Worm (Caenorhabditis elegans) whole organism, dauer: ENCODE measurements around the gene C56G2.5.

Experiments used
- unc-62 ChIP-seq: sonication (generic microtip); optimal IDR thresholded peaks from 2 replicates; lab custom pipeline; 2017; ENCODE audit warnings: missing biosample characterization, missing genetic modification reagents, missing genetic modification characterization

C56G2.5 gene

DNA sequence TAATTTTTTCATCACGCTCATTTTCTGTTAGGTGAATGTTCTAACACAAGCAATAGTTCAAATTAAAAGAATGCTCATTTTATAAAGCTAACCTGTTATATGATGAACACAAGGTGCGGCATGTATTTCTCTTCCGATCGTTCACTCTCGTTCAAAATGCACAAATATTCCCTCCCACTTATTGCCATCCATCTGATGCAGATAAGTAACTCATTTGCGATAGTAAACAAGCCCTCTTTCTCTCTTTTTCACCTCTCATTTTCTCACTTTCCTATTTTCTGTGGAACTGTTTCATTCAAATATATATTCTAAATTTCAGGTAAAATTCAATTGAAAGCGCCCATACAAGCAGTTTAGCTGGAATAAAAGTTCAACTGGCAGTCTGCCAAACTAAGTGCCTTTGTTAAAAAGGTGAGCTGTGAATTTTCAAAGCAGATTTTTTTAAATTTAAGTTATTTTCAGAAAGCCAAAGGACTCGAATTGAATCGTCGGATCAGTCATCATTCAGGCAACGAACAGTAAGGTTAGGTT is 22.0 kb upstream of the C56G2.5 start, which contains the start of the genes trmt-10C.2 and C56G2.22:
trmt-10C.2 (plus strand) TSS at position 314 of the 531 bp plus-strand sequence.
C56G2.22 (plus strand) TSS at position 481 of the 531 bp plus-strand sequence.
- TF ChIP-seq unc-62 (GFP tag; lab: Kevin White, UChicago) = no peak

DNA sequence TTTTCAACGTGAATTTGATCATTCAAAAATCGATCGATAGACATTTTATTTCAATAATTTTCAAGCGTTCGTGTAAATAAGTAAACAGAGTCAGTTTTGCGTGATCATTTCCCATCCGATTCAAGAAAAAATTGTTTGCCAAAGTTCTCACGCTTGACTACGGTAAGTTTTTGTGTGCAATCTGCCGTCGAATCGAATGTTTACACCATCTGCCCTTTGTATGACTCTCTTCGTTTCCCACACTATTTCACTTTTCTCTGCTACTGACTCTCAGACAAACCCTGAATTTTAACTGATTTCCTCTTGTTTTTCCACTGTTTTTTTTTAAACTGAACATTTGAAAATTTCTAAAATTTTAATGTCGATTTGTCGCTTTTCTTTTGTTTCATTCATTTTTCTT is 20.7 kb upstream of the C56G2.5 start:
- no peak for TF ChIP-seq unc-62 (GFP tag; lab: Kevin White, UChicago)

DNA sequence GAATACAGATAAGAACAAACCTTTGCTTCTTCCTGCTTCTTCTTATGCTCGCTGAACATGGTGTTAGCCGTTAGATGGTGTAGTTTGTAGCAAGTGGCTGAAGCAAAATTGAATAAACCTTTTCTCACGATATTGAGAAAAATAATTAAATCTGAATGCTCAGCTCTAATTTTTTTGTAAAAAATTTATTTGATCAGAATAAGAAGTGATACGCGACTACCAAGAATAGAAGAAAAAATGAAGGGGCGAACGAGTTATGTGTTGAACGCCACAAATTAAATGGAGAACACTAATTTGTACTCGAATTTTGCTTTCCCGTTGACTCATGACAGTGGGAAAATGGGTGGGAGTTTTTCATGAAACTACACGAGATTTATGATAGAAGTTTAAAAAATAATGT is 19.2 kb upstream of the C56G2.5 start, which contains the start of gene C56G2.9:
C56G2.9 (minus strand) TSS at position 101 of the 400 bp plus-strand sequence.
- TF ChIP-seq unc-62 (GFP tag; lab: Kevin White, UChicago) = no peak

DNA sequence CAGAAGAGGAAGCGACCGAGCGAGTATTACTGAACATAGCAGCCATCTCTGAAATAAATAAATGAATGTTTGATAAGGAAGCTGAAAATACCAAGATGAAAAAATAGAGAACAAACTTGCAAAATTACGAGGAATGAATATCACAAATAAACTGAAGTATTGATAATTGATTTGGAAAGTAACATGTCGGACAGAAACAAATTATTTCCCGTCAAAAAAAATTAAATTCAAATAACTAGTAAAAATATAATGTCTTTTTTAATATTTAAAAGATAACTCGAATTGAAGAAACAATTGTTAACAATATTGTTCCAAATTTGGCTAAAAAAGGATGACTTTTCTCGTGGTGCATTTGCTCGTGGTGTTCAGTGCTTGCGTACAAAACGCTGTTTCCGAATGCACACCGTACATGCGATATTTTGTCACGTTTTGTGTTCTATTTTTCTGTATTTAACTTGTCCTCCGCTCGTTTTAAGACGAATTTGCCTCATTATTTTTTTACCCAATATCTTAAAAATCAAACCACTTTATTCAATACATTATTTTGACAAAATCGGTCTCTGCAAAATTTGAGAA is 17.9 kb upstream of the C56G2.5 start, which contains the start of gene rpn-13:
rpn-13 (minus strand) TSS at position 51 of the 576 bp plus-strand sequence.
- no peak for TF ChIP-seq unc-62 (GFP tag; lab: Kevin White, UChicago)

DNA sequence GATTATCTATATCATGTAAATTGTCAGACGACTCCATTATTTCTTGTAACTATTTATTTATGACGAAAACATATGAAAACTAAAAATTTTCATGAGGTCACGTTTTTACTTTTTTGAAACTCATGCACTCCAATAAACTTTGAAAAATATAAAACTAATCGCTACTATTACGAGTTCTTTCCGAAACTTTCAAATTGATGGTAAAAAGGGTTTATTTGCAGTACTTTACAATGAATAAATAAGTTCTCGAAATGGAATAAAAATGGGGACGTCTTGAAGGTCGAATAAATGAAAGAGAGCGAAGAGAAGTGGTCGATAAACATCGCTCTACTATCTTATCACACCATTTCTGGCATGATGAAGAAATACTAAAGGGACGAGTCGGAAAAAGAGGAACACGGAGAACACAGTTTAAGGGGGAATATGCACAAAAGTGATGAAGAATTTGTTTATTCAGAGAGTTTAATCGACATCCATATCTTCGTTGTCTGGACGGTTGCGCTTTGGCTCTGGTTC is 15.9 kb upstream of the C56G2.5 start, which contains the start of gene let-767:
let-767 (minus strand) TSS at position 51 of the 516 bp plus-strand sequence.
- no peak for TF ChIP-seq unc-62 (GFP tag; lab: Kevin White, UChicago)

DNA sequence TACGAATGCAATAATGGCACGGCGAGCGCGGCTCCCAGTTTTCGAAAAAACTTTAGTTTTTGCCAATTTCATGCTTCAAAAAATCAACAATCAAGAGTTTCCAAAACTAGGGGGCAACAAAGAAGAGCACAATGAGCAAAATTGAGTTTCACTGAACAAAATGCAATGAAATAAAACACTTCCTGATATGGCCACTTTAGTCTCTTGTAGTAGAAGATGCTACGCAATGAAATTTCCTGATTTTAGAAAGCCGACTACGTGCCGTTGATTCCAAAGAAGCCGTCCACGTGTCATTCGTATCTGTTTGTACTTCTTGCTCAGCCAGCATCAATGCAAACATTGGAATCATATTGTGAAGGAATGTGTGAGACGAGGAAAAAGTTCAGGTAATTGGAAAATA is 10.3 kb upstream of the C56G2.5 start:
- no peak for TF ChIP-seq unc-62 (GFP tag; lab: Kevin White, UChicago)

DNA sequence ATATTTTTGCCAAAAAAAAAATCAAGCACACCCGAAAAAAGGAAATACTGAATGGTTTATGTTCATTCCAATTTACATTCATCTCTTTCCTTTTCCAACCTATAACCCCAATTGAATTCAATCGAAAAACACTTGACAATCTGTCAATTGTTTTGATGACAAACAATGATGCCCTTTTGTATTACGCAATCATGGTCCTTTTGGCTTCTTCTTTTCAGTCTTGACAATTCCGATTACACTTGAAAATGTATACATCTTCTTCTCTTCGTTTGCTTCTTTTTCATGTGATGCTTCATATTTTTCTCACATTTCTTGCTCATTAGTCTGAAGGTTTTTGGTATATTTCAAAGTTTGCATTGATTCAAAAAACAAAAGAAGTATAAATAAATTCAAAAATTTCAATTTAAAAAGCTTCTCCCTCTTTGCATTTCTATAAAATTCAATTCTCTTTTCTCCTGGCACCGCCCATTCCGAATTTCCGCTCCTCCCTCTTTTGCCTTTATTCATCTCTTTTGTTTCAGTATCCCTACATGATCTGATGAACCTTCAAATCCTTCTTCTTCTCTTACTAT is 7.3 kb upstream of the C56G2.5 start, which contains the start of gene C56G2.4:
C56G2.4 (plus strand) TSS at position 522 of the 572 bp plus-strand sequence.
- no peak for TF ChIP-seq unc-62 (GFP tag; lab: Kevin White, UChicago)

DNA sequence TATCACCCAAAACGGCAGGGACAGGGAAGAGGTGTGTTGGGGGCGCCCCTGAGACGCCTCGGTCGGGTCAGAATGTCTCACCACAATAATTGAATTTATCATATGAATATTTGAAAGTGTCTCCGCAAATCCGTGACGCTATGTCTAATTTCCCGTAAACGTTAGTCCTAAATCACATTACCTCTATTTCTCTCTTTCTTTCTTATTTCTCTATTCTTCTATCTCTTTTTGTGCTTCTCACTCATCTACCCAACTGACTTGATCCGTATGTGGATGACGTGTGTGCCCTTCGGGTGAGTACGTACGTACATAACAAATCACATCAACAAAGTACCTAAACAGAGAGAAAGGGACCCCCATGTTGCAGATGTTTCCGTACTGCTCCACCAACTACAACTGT is 6.7 kb downstream of the C56G2.5 start:
- TF ChIP-seq unc-62 (GFP tag; lab: Kevin White, UChicago) = no peak

DNA sequence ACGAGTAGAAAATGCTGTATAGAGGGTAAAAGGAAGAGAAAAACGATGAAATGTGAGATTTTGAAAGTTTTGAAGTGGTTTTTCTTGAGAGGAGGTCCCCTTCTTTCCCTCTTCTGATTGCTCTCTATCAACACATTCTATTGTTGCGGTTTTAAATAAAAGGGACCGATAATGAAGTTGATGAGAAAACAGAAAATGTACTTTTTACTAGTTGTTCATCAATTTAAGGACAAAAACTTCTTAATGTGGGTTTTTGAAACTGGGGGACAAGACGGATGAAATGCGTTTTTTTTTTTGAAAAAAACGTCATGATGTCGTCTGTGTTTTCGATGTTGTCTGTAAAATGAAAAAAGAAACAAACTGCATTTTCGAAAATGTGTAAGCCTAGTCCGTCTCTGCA is 7.2 kb downstream of the C56G2.5 start:
- TF ChIP-seq unc-62 (GFP tag; lab: Kevin White, UChicago) = no peak

DNA sequence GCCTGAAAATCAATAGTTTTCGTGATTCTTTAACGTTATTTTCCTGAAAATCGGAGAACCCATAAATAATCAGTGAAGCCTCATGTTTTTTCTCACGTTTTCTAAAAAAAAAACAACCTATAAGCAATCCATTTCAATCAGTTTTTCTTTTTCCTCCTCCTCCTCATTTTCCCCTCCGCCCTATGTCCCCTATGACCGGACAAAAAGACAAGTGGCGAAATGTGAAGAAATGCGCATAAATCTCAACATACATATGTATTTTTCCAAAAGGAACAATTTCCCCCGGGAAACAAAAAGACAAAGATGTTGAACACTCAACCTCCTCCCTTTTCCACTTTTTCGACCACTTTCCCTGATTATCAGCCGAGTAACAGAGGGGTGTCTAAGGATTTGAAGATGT is 8.5 kb downstream of the C56G2.5 start:
- TF ChIP-seq unc-62 (GFP tag; lab: Kevin White, UChicago) = no peak

DNA sequence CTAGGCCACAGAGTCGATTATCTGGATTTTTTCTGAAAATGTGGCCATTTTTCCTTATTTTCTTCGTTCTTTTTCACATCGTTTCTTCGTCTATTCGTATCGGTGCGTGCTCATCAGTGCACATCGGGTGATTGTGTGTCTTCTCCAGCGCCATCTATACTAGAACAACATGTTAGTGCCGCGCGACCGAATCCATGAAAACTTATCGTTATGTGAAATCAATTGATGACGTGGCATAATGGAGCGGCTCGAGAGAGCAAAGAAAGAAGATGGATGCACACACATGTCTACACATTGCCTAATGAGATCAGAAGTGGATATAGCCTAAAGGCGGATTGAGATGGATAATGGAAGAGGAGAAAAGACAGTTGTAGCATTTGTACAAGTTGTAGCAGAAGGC is 11.8 kb downstream of the C56G2.5 start:
- no peak for TF ChIP-seq unc-62 (GFP tag; lab: Kevin White, UChicago)

DNA sequence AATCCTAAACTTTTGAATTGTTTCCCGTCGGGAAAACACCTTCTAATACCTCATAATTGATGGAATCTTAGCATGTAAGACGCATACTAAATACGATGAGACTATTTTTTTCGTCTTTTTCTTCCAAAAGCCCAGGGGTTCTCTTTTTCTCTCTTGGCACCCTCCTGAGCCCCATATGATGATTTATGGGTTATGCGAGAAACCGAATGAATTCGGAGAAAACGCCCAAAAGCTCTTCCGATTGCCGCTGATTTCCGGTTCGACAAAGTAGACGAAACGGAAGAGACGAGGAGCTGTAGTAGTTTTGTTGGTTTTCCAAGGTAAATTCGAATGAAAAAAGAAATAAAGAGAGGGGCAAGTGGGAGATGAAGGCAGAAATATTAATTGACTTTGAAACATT is 12.6 kb downstream of the C56G2.5 start:
- TF ChIP-seq unc-62 (GFP tag; lab: Kevin White, UChicago) = no peak

DNA sequence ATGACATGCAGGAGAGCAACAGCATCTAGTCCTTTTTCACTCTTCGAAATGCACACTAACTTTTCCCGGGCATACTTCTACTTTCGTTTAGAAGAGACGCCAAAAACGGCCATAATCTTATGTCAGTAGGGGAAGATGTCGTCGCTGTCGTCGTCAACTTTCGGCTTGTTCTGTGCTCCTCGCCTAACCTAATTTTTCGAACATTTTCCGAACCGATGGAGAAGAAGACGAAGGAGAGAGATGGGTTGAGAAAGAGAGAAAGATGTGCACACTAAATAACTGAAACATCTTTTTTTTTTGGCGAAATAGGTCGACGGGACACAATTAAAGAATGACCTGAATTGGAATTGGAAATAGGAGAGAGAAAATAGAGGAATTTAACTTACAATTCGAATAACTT is 13.7 kb downstream of the C56G2.5 start:
- TF ChIP-seq unc-62 (GFP tag; lab: Kevin White, UChicago) = no peak

DNA sequence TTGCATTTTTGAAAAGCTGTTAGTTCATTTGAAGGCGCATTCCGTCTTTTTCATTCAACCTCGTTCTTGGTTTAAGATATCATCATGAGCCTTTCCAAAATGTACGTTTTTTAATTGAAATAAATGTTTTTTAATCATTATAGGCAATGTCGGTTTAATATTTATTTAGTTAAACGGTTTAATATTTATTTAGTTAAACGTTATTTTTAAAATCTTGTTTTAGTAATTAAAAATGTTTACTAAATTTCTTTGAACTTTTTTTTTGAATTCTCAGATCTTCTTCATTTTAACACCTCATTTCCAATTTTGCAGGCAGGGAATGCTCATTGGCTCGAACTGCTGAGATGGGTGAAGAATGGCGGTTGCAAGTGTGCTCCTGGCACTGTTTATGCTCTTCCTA is 15.0 kb downstream of the C56G2.5 start, which contains the start of gene gar-2:
gar-2 (plus strand) TSS at position 301 of the 400 bp plus-strand sequence.
- no peak for TF ChIP-seq unc-62 (GFP tag; lab: Kevin White, UChicago)

DNA sequence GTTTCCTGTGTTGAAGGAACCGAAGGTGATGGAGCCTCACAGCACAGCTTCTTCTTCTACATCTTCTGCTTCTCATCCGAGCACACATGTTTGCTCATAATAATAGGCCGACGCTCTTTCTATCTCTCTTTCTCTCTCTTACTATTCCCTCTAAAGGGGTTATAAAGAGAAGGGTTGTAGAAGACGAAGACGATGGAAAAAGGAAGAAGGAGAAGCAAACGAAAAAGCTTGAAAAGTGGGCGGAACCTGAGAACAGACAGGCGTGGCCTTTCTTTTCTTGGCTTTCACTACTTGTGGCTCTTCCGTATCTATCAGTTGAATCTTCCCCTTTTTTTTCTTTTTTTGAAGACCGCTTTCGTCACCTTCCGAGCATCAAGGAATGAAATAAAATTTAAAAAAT is 16.2 kb downstream of the C56G2.5 start:
- no peak for TF ChIP-seq unc-62 (GFP tag; lab: Kevin White, UChicago)

DNA sequence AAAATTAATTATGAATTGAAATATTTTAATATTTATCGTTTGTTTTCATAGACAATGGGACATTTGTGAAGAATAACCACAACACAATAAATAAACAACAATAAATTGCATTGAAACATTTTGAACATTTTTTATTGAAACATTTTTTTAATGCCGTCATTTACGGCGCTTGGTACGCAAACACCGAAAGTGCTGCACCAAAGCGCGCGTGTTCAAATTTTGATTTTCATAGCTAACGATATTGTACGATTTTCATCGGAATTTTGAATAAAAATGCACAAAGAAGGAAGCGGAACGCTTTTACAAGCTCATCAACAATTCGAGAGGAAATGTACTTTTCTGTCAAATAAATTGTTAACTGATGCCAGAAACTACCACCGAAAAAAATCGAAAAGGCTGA is 20.3 kb downstream of the C56G2.5 start:
- TF ChIP-seq unc-62 (GFP tag; lab: Kevin White, UChicago) = no peak
